Fruit fly (Drosophila melanogaster) ovary, adult (tissue): ENCODE measurements around the gene brun.

Experiments
- CG17801 ChIP-seq: fragments of 200-800 bp; optimal IDR thresholded peaks from 2 replicates; lab custom pipeline; 2019; ENCODE audit warnings: missing biosample characterization, mild to moderate bottlenecking, missing genetic modification characterization, moderate library complexity; ENCODE audit not compliant: partially characterized antibody

Gene brun

DNA sequence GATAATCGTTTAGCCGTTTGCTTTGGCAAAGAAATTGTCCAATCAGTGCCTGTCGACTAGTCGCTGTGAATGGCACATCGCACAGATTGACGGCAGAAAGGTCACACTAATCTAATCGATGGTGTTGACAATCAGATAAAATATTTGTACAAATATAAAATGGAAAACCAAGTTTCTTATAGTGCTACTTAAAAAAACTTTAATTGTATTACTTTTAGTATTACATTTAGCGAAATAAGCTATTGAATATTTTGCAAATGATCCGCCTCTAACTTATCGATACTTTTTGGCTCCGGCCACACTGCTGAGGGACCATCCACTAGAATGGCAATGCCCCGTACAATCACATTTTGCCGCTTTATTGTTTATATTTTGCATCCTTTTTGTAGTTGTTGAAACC is at the start of gene brun, which contains the start of gene CG2614:
TSS of gene brun (minus strand) at position 69 of the 400 bp plus-strand sequence.
TSS of gene CG2614 (plus strand) at position 317 of the 400 bp plus-strand sequence.
- peak; percentile 64 for TF ChIP-seq CG17801

DNA sequence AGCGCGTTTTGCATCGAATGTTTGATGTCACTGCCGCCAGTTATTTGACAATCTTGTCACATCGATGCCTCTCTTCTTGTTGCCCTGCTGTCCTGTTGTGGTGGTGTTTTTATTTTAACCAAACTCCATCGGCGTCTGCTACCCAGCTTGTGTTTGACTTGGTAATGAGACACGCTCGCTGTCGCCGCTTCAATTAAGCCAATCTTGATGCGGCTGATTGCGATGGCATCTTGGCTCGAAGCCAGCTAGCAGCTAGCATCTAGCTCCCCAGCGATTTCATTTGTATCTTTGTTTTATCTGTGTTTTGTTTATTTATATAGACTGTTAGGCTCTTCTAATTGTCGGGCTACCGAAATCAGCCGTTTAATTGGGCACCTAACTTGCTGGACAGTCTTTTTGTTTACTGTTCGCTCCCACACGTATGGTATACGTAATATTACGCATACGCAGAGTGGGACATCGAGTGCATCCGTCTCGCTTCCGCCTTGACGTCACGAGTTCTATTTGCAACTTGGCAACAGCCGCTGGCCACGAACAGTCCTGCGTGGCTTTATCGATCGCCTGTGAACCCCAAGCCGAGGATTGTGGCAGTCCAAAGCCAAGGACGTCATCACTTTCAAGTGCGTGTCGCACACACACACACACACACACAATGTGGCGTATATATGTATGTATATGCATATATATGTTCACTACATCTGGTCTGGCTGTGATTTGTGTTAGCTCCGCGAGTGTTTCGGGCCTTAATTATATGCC is 48.7 kb upstream of the brun start:
- TF ChIP-seq CG17801 = no peak

DNA sequence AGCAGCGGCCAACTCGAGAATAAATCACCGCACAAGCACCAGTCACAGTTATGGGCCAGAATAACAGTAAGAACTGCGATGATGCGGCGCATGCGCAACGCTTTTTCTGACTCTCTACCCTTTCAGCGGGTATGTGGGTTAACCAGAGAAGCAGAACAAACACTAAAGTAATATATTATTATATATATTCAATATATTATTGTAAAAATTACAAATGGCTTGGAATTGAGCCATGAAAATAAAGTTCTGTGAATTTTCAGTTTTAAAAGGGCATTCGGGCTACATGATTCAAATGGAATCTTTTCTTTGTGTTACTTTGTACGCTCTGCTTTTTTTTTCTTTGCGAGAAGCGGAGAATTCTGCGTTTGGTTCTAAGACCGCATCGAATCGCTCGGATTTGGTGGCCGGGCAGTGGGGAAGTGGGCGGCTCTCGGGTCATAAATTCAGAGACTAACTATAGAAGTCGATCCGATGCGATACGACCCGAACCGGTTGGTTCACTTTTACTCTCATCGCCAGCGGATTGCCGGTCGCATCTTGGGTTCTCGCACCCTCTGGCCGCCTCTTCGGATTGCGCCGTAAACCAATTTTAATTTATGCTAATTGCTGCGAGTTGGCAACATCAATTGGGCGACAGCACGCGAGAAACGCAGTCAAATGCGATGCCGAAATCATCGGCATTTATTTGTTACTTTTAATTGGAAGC is 44.7 kb upstream of the brun start:
- no peak for TF ChIP-seq CG17801

DNA sequence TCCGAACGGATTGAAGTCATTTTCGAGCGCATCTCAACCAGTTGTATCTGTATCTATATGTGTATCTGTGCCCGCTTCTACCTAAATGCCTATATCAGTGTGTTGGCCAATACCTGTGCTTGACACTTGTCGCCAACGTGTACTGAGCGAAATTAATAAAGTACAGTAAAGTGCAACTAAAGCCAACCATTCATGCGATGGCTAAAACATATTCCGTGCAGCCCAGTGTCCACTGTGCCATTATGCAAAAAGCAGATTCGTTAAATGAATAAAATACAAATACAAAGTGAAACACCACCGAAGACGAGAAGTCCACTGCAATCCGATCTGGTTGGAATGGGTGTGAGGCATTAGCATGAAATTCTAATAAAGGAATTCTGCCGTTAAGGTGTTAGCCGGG is 39.1 kb upstream of the brun start:
- no peak for TF ChIP-seq CG17801

DNA sequence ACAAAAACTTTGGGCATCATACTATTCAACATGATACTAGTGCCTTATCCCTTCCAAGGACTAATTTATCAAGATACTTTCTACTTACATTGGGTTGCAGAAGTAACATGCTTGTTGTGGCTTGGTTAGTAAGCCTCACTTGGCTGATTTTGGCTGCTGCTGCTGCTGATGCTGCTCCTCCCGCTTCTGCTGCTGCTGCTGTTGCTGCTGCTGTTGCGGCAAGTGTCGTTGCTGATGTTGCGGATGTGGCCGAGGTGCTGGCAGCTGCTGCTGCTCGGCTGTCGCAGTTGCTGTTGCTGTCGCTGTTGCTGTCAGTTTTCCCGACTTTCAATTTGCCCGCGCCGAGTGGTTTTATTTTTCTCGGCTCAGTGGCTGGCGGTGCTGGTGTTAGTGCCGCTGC is 34.1 kb upstream of the brun start:
- TF ChIP-seq CG17801 = no peak

DNA sequence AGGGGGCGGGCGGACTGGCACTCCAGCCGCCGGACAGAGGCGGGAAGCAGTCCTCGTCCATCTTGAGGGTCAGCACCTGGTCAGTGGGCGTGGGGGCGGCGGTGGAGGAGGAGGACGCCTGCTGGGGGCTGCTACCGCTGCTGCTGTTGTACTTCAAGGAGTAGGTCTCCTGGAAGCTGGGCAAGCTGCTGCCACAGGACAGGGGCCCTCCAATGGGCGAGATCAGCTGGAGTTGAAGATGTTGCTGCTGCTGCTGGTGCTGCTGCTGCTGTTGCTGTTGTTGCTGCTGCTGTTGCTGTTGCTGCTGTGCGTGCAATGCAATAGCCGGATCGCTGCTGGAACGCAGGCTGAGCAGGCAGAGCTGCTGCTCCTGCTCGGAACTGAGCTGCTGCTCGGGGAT is 32.7 kb upstream of the brun start:
- no peak for TF ChIP-seq CG17801

DNA sequence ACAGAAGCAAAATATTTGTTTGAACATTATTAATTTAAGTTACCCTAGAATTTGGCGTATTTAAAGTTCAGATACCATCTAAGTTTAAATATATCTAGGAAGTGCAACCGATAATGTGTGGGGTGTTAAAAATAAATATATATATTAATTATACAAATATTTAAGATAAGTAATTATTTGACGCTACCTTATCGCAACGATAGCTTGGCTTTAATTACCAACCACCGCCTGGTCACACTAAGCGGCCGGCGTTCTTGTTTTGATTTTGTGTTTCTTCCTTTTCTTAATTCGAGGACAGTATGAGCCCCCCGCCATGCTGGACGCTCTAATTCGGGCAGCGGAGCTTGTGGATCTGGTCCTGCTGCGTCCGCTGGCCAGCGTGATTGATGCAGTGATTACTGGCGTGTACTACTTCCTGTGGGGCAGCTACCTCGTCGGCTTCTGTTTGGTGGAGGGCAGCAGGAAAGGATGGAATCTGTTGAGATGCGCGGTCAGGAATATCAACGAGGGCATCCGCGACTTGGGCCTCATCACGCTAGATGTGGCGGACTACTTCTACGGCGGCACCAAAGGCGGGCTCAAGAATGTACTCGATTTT is 26.3 kb upstream of the brun start, which contains the start of gene CG2617:
TSS of gene CG2617 (plus strand) at position 233 of the 598 bp plus-strand sequence.
- no peak for TF ChIP-seq CG17801

DNA sequence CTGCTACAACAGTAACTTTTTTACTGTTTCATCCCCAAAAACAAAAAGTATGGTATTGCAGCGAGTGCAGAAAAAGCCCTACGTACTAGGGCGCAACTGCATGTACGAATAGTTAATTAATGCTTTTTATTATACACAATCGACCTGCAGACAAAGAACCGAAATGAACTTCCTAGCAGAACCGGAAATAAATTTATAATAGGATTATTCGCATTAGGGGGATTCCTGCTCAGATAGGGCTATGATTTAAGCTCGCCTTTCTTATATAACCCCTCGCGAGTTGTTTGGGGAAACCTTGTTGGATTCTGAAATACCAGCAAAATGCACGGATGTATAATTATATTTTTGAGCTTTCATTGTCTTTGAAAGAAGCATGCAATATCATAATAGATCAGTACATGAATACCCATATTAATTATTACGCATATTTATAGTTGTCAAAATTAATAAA is 25.7 kb upstream of the brun start, which contains the start of gene Cen:
TSS of gene Cen (minus strand) at position 199 of the 451 bp plus-strand sequence.
- TF ChIP-seq CG17801 = peak; percentile 57

DNA sequence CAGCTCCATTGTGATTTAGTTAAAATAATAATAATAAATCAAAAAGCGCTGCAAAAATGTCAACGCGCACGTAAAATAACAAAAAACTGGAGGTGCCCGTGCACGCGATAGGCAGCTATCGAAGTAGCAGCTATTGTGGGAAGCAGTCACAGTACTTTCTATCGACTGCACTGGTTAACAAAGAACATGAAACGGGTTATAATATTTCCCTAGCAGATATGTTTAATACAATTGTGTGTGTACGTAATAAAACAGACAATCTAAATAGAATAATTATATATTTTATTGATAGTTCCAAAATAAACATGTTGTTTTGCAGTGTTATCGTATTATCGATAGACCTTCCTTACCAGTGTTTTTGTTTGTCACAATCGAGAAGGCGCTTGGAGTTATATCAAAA is 19.9 kb upstream of the brun start, which contains the start of the genes CG31678 and IKKepsilon:
TSS of gene CG31678 (minus strand) at position 67 of the 400 bp plus-strand sequence.
TSS of gene IKKepsilon (plus strand) at position 171 of the 400 bp plus-strand sequence.
- TF ChIP-seq CG17801 = peak; percentile 40

DNA sequence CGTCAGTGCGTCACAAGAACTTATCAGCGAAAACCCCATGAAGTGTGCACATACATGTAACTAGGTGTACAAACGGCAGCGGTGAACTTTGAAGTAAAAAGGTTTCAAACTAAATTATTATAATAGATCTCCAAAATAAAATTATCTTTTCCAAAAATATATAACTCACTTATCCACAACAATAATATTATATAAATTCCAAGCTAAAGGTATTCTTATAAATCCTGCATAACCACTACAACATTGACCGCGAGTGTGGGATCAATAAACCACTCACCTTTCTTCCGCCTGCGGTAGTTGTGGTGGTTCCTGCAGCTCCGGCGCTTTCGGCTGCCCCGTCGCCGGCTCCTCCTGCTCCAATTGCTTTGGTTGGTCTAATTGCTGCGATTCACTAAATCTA is 18.7 kb upstream of the brun start:
- TF ChIP-seq CG17801 = no peak

DNA sequence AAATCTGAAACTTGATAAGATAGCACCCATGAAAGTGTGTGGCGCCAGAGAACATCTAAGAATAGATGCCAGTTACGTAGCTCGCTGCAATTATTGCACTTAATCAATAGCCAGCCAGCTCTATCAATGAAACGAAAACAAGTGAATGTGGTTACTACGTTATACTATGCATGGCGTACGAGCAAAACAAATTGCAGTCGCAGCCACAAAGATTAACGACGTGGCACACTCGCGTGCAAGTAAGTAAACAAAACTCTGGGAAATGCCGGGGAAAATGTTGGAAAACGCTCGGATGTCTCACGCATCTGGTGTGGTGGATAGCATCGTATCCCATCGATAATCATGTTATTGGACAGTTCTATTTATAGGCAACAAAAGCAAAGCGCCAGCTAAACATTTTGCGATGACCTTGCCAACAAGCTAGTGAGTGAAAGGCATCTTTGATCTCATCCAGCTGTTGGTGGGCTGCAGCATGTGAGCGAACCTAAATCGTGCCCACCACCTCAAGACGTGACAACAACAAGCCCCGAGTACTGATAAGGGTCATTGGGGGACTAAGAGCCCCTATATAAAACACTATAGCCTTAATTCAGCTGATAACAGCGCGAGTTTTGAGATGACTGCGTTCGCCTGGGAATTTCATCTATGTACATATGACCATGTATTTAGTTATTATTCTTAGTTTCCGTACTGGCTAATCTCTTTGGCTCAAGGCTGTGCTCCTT is 17.9 kb upstream of the brun start:
- TF ChIP-seq CG17801 = no peak

DNA sequence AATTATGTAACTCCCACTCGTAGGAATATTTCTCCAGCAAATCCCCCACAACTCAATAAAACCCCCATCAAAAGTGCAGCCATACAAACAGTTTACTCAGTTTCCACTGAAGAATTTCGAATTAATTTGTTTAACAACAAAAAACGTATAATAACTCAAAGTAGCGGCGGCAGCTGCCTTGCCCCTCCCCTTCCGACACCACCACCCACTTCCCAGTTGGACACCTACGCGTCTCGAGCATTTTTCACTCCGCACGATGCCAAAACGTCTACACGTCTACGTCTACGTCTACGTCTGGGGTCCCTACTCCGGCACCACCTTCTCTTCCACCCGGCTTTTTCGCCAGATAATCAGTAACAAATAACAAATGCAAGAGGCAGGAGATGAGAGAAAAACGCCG is 15.2 kb upstream of the brun start:
- no peak for TF ChIP-seq CG17801

DNA sequence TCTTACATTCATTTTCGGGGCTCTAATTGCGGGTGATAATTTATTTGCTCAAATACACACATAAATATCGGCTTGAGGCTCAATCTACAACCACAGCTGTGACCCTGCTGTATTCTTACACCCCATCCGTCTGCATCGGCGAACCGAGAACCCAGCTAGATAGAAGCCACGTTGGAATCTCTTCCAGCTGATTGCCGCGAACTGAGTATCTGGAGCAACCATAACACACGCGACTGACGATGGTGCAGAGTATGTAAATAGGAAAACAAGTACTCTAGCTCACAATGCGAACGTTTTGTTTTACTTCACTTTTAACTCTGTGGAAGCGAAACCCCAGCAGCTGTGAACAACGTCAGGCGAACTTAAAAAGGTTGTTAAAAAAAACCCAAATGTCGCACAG is 8.4 kb upstream of the brun start:
- TF ChIP-seq CG17801 = no peak

DNA sequence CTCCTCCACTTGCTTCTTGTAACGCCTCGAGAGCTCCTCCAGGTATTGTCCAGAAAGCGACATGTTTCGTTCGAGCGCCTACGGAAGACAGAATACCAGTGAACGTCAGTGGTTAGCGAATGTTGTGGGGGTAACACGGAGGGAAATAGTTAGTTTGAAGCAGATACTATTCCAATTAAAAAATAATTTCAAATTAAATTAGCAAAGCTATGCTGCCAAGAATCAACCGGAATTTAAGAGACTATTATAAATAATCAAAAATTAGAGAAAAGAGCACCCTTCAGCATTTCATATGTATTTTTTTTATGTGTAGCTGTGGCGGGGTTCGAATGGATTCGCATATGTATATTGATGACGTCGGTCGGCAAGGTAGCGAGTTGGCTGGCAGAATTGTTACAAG is 5.1 kb upstream of the brun start:
- TF ChIP-seq CG17801 = no peak

DNA sequence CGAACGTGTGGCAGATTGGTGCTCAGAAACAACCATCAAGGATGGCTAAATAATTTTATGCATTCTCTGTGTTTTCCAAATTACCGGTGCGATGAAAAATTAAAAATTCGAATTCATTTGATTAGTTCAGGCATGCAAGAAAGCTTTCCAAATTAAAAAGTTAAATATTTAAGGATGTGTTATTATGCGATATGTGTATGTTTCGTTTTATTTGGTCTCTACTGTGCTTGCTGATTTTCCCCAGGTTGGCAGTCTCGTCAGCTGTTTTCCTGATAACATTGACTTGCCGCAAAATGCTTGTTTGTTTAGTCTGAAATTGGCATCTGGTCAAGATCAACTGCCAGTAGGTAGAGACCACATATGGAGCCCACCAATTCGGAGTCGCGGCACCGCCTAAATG is 6.1 kb downstream of the brun start, which contains the start of gene CG2611:
TSS of gene CG2611 (plus strand) at position 299 of the 400 bp plus-strand sequence.
- TF ChIP-seq CG17801 = peak; percentile 14

DNA sequence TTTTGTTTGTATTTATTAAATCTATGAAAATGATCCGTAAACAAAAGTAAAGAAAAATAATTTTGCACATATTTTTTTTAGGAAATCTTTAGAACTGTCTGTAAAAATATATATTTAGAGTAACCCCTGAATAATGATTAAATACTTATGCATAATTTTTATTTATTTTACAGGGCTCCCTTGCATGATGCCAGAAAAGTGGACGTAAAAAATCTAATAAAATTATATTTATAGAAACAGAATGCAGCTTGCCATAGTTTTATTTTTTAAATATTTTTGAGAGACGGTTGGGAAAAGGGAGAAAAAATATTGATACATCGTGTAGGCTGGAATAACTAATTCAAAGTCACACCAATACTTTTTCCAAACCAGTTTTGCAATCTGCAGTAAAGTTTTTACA is 7.4 kb downstream of the brun start, which contains the start of gene CG18810:
TSS of gene CG18810 (plus strand) at position 301 of the 400 bp plus-strand sequence.
- no peak for TF ChIP-seq CG17801
